Fruit fly (Drosophila melanogaster): ENCODE results near the gene Ccdc58.
A peak's percentile ranks its signal among the peaks of the same experiment; 100 is the strongest.

DNA sequence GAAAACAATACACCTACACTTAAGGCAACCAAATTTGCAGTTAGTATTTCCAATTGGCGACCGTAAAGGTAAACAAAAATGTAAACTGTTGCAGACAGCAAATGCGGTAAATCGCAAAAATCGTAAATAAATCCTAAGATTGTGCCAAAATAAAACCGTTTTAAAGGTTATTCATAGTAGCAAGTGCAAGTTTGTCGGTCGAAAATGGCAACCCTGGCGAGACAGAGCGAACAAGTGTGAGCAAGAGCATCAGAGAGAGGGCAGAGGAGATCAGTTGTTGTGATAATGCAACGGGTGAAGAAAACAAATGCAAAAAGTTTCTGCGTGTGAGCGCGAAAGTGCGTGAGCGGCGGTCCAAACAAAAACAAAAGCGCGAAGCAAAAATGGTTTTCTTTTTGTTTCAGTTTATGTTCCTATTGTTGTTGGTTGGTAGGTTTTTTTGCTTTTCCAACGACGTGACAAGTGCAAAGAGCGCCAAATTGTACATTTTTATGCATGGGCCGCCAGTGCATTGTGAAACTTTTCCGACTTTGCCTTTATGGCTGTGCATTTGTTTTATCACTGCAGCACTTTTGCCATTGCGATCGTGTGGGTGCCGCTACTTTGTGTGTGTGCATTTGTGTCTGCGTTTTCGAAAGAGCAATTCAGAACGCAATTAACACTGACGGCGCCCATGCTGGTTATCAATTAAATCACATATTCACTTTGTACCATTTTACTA is 12.1 kb upstream of the Ccdc58 start:
- TF ChIP-seq tj (GFP tag; optimal IDR thresholded peaks at IDR 0.05): peak; percentile 58
- TF ChIP-seq pad (GFP tag; optimal IDR thresholded peaks at IDR 0.05): no peak
- TF ChIP-seq toe (GFP tag; optimal IDR thresholded peaks at IDR 0.05): no peak
- no peak for TF ChIP-seq CG33017 (tag; optimal IDR thresholded peaks at IDR 0.05)
- no peak for TF ChIP-seq CG1620 (GFP tag; optimal IDR thresholded peaks at IDR 0.05)
- peak; percentile 91 for TF ChIP-seq CG14711 (tag; optimal IDR thresholded peaks at IDR 0.05)
- TF ChIP-seq kay (GFP tag; ENCODE audit: borderline replicate concordance): no peak
- no peak for TF ChIP-seq CG5204 (GFP tag; optimal IDR thresholded peaks at IDR 0.05)
